Fruit fly (Drosophila melanogaster) Kc167 (cell line): ENCODE data around the gene Dtwd2.

Experiments used
- Myc ChIP-seq: fragments of >200 bp; optimal IDR thresholded peaks from 2 replicates; lab custom pipeline; 2017; ENCODE audit warnings: missing external identifiers
- Sin3A ChIP-seq: fragments of >200 bp; optimal IDR thresholded peaks from 2 replicates; lab custom pipeline; 2018; ENCODE audit warnings: missing external identifiers
- h ChIP-seq: fragments of >200 bp; optimal IDR thresholded peaks from 3 replicates; lab custom pipeline; 2018; ENCODE audit warnings: missing external identifiers
- insv ChIP-seq: fragments of >200 bp; optimal IDR thresholded peaks from 3 replicates; lab custom pipeline; 2018; ENCODE audit warnings: missing external identifiers
- psq ChIP-seq: fragments of >200 bp; optimal IDR thresholded peaks from 2 replicates; lab custom pipeline; 2017; ENCODE audit warnings: missing external identifiers
- ttk ChIP-seq: sonication (Bioruptor generic); optimal IDR thresholded peaks from 2 replicates; lab custom pipeline; 2017; ENCODE audit warnings: missing external identifiers

Gene Dtwd2

DNA sequence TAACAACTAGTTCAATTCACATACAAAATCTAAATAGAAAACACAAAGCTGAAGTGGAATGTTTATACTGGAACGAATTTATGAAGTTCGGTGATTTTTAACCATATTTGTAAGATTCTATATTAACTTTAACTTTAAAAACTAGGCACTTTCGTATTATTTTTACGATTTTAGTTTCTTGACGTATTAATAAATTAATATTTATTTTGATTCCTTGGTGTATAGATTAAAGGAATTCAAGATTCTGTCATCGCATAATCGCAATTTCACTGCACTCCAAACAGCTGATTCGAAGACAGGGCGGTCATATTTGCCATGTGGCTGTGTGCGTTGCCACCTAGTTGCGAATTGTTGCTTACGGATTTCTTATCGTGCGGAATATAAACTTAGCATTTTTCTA lies at the start of gene Dtwd2, which contains the start of gene CG1227:
Dtwd2 (plus strand) TSS at position 336 of the 400 bp plus-strand sequence.
CG1227 (minus strand) TSS at position 279 of the 400 bp plus-strand sequence.
- TF ChIP-seq Myc (lab: Kevin White, UChicago) (no peak), insv (lab: Kevin White, UChicago) (no peak), Sin3A (lab: Kevin White, UChicago) (no peak), psq (lab: Kevin White, UChicago) (no peak), ttk (lab: Kevin White, UChicago) (no peak), h (lab: Kevin White, UChicago) (no peak)

DNA sequence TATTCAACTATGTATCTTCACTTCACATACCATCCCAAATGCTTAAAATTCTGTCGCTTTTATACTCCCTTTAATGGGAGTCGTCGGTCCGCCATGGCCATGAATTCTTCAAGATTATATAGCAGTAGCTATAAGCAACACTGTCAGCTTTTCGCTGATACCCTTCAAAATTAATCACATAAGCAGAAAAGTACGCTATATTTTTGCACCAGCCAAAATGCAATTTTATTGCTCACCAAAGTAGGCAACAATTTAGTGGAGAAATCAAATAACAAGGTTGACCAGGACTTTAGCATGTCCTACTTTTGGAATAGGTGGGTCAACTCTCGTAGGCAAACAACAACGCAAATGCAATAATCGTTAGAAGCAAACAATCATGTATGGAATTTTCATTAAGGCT lies 49.7 kb upstream of the Dtwd2 start:
- TF ChIP-seq Myc (lab: Kevin White, UChicago) (no peak), insv (lab: Kevin White, UChicago) (no peak), h (lab: Kevin White, UChicago) (no peak), ttk (lab: Kevin White, UChicago) (no peak), psq (lab: Kevin White, UChicago) (no peak), Sin3A (lab: Kevin White, UChicago) (no peak)

DNA sequence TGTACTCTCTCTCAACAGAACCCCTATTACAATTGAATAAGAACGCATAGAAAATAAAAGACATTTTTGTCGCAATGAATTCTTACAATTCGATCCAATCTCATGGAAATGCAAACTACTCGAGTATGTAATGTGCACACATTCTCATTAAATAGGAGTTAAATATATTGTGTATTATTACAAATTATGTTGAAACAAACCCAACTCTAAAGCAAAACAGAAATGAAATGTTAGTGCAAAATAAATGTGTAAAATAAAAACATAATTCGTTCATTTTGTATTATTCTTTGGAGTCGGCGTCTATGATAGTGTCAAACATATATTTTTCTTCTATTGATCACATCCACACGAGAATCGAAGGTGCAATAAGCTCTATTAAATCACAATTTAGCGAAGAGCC lies 48.9 kb upstream of the Dtwd2 start, which contains the start of gene CG14609:
CG14609 (plus strand) TSS at position 301 of the 400 bp plus-strand sequence.
- TF ChIP-seq Sin3A (lab: Kevin White, UChicago) (no peak), Myc (lab: Kevin White, UChicago) (no peak), ttk (lab: Kevin White, UChicago) (no peak), insv (lab: Kevin White, UChicago) (no peak), h (lab: Kevin White, UChicago) (no peak), psq (lab: Kevin White, UChicago) (no peak)

DNA sequence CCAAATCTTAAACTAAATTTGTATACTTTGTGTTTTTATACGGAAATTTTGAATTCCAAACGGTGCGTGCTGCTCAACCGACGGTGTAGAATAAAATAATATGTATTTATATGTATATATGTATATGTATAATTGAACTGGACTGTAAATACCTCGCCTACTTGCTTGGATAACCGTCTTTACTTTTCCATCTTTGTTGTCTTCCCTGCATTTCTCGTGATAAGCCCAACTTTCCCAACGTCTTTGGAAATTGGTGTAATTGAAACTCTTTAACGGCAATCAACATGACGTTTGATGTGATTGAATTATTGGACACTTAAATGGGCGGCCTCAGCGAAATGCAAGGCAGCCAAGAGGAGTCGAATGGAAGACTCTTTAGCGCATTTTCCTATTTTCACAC lies 41.3 kb upstream of the Dtwd2 start, which contains the start of gene CG1288:
CG1288 (minus strand) TSS at position 101 of the 400 bp plus-strand sequence.
- TF ChIP-seq h (lab: Kevin White, UChicago) (no peak), Sin3A (lab: Kevin White, UChicago) (no peak), insv (lab: Kevin White, UChicago) (no peak), Myc (lab: Kevin White, UChicago) (no peak), psq (lab: Kevin White, UChicago) (no peak), ttk (lab: Kevin White, UChicago) (no peak)

DNA sequence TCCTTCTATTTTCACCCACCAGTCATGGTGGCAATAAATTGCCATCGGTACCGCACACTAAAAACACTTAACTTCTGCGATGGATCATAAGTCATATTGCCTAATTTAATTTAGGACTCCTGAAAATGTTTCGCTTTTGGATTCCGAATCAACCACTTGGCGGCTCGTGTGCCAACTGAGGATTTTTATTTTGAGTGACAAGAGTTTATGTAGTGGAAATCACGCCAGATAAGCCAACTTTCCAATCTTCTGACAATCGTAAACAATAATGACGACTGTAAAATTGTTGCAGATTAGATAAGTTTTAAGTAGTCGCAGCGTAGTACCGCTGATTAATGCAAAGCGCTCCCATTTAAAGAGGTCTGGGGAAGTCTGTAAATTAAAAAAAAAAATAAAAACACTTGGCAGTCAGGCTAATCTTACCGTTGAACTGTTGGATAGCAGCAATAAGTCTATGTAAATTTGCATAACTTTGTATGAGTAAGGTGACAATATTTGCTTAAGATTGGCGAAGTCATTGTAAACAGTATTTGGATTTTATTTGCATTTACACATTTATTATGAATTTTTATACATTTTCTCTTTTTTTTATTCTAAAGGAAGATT lies 32.6 kb upstream of the Dtwd2 start, which contains the start of gene CG14606:
CG14606 (minus strand) TSS at position 160 of the 606 bp plus-strand sequence.
- TF ChIP-seq h (lab: Kevin White, UChicago) = no peak
- TF ChIP-seq Myc (lab: Kevin White, UChicago) = no peak
- no peak for TF ChIP-seq Sin3A (lab: Kevin White, UChicago)
- no peak for TF ChIP-seq ttk (lab: Kevin White, UChicago)
- TF ChIP-seq insv (lab: Kevin White, UChicago) = no peak
- no peak for TF ChIP-seq psq (lab: Kevin White, UChicago)

DNA sequence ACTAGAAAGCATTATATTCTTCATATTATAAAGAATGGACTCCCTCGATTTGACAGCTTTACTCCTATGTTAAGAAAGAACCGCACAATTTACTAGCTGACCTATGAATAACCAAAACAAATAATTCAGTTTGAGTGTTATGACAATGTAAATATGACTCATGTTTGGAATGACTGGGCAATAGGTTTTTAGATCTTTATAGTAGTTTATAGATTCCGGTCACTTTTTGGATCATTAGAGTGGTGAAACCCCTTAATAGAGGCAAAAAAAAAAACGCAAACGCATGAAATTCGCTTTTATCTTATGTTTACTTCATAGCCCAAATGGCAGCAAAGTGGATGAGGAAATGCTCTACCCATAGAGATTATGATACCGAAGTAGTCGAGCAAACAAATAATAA lies 30.0 kb upstream of the Dtwd2 start, which contains the start of gene CG14605:
CG14605 (minus strand) TSS at position 101 of the 400 bp plus-strand sequence.
- TF ChIP-seq Myc (lab: Kevin White, UChicago) (no peak), insv (lab: Kevin White, UChicago) (no peak), ttk (lab: Kevin White, UChicago) (no peak), psq (lab: Kevin White, UChicago) (no peak), h (lab: Kevin White, UChicago) (no peak), Sin3A (lab: Kevin White, UChicago) (no peak)

- TF ChIP-seq ttk (lab: Kevin White, UChicago) (no peak), psq (lab: Kevin White, UChicago) (no peak), insv (lab: Kevin White, UChicago) (no peak), Myc (lab: Kevin White, UChicago) (no peak), Sin3A (lab: Kevin White, UChicago) (no peak), h (lab: Kevin White, UChicago) (no peak)
Measured at dm6 chr3R:7223972-7224464, 25.6 kb upstream of the Dtwd2 start, which contains the start of gene thw. TSS of gene thw (plus strand) at chr3R:7224414.

DNA sequence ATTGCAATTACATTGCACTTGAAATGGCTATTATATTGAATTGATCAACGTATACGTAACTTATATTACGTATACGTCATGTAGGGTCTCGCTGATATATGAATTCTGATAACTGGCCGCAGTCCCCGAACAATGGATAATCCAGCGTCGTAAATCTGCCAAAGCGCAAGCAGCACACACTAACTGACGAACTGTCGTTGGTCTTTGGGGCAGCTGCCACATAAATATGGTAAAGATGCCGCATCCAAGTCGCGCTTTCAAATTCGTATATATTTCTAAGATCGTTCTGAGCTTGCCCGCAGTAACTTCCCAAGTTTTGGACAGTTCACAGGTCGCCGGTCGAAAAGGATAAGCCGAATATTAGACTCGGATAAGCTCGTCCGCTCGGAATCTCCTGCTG lies 8.1 kb upstream of the Dtwd2 start, which contains the start of gene CG14607:
CG14607 (plus strand) TSS at position 301 of the 400 bp plus-strand sequence.
- TF ChIP-seq psq (lab: Kevin White, UChicago) (no peak), ttk (lab: Kevin White, UChicago) (no peak), Myc (lab: Kevin White, UChicago) (no peak), h (lab: Kevin White, UChicago) (no peak), insv (lab: Kevin White, UChicago) (no peak), Sin3A (lab: Kevin White, UChicago) (no peak)

DNA sequence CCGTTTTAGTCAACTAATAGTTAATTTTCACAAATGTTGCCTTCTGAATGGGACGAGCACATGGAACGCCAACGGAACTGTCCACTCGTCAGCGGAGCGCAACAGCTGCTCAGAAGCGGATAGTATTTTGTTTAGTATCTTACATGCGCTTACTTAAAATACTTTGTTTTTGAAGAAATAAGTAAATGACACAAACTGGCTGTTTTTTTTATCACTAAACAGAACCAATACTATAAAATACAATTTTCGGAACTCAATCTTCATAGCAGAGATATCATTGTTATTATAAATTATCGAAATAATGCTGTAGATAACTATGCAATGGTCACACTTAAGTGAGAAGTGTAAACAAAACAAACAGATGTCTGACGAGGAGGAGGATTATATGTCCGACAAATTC lies 2.7 kb upstream of the Dtwd2 start, which contains the start of the genes Noc3 and CG10053:
Noc3 (minus strand) TSS at position 81 of the 400 bp plus-strand sequence.
CG10053 (plus strand) TSS at position 202 of the 400 bp plus-strand sequence.
- no peak for TF ChIP-seq ttk (lab: Kevin White, UChicago)
- TF ChIP-seq h (lab: Kevin White, UChicago) = no peak
- TF ChIP-seq Myc (lab: Kevin White, UChicago) = no peak
- TF ChIP-seq psq (lab: Kevin White, UChicago) = no peak
- no peak for TF ChIP-seq Sin3A (lab: Kevin White, UChicago)
- no peak for TF ChIP-seq insv (lab: Kevin White, UChicago)

dm6 chr3R:7251857-7252256 lies 2.3 kb downstream of the Dtwd2 start, which contains the start of gene Obp84a:
TSS of gene Obp84a (minus strand) at chr3R:7251957.
- TF ChIP-seq insv (lab: Kevin White, UChicago) (no peak), Sin3A (lab: Kevin White, UChicago) (no peak), Myc (lab: Kevin White, UChicago) (no peak), h (lab: Kevin White, UChicago) (no peak)

DNA sequence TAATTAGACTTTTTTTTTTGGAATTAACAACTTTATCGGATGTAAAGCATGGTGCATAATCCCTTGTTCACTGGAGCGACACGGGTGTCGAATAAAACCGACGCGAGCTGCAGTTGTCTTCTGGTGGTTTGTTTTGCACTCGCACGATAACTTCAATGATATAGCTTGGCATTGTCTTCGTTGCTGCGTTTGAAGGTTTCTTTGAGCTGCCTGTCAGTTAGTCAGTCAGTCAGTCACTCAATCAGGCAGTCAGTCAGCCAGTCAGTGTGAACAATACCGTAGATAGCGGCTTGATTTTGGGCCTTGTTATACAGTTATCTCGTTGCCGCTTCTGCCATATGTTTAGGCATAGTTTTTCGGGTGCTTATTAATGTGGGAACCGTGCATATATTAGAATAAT lies 10.0 kb downstream of the Dtwd2 start:
- TF ChIP-seq h (lab: Kevin White, UChicago) (no peak), Sin3A (lab: Kevin White, UChicago) (no peak), psq (lab: Kevin White, UChicago) (no peak)
